Fruit fly (Drosophila melanogaster): Measurements from ENCODE around the gene OtopLa.

The OtopLa gene

dm6 chrX:5689417-5690215 is 41.3 kb upstream of the OtopLa start, which contains the start of the genes PGAP1 and cv (continued):
- TF ChIP-seq CG4617 (GFP tag; optimal IDR thresholded peaks at IDR 0.05; ENCODE audit: borderline replicate concordance), result peak; percentile 26
- no peak for TF ChIP-seq Nf-YB (GFP tag; optimal IDR thresholded peaks at IDR 0.05)
- TF ChIP-seq emc (GFP tag; optimal IDR thresholded peaks at IDR 0.05), result no peak
- TF ChIP-seq Ada2b (GFP tag; IDR thresholded peaks at IDR 0.05), result no peak
- no peak for TF ChIP-seq nau (GFP tag; optimal IDR thresholded peaks at IDR 0.05)
- peak; percentile 58 for TF ChIP-seq CG2129 (GFP tag; IDR thresholded peaks at IDR 0.05; ENCODE audit: partially characterized antibody)
- peak; percentile 61 for TF ChIP-seq CG2116 (GFP tag; optimal IDR thresholded peaks at IDR 0.05)
- peak; percentile 78 for TF ChIP-seq bbx (GFP tag; IDR thresholded peaks at IDR 0.05; ENCODE audit: partially characterized antibody)
- TF ChIP-seq so (GFP tag; IDR thresholded peaks at IDR 0.05), result no peak
- no peak for TF ChIP-seq B-H1 (GFP tag; IDR thresholded peaks at IDR 0.05)
- TF ChIP-seq slbo (GFP tag; IDR thresholded peaks at IDR 0.05), result peak; percentile 42; the same call in 1 of the 2 replicates
- TF ChIP-seq bigmax (GFP tag; optimal IDR thresholded peaks at IDR 0.05), result no peak
- TF ChIP-seq fd102C (GFP tag; optimal IDR thresholded peaks at IDR 0.05), result no peak
- TF ChIP-seq CG5245 (GFP tag; optimal IDR thresholded peaks at IDR 0.05), result no peak
- no peak for TF ChIP-seq CG13296 (GFP tag; optimal IDR thresholded peaks at IDR 0.05)
- TF ChIP-seq CrebB (tag; optimal IDR thresholded peaks at IDR 0.05), result no peak
- no peak for TF ChIP-seq CG1792 (GFP tag; optimal IDR thresholded peaks at IDR 0.05)
- no peak for TF ChIP-seq CG16815 (GFP tag; optimal IDR thresholded peaks at IDR 0.05)
- peak; percentile 95 for TF ChIP-seq CG3995 (GFP tag; optimal IDR thresholded peaks at IDR 0.05)
- no peak for TF ChIP-seq dmrt99B (tag; optimal IDR thresholded peaks at IDR 0.05)
- peak; percentile 78 for TF ChIP-seq Sry-β (GFP tag; optimal IDR thresholded peaks at IDR 0.05)
- TF ChIP-seq CG2889 (GFP tag; IDR thresholded peaks at IDR 0.05), result no peak
- TF ChIP-seq Eip74EF (GFP tag; optimal IDR thresholded peaks at IDR 0.05), result no peak
- no peak for TF ChIP-seq corto (GFP tag; optimal IDR thresholded peaks at IDR 0.05)
- no peak for TF ChIP-seq CG10565 (GFP tag; optimal IDR thresholded peaks at IDR 0.05)
- TF ChIP-seq NFAT (GFP tag; IDR thresholded peaks at IDR 0.05), result no peak; the same call in 1 of the 2 replicates
- TF ChIP-seq sens (GFP tag), result peak; percentile 87
- no peak for TF ChIP-seq CG10431 (GFP tag; optimal IDR thresholded peaks at IDR 0.05)
- TF ChIP-seq Vsx1 (GFP tag; optimal IDR thresholded peaks at IDR 0.05), result no peak
- TF ChIP-seq pros (GFP tag; optimal IDR thresholded peaks at IDR 0.05), result no peak
- peak; percentile 67; the same call in 1 of the 2 replicates for TF ChIP-seq MBD-R2 (GFP tag; IDR thresholded peaks at IDR 0.05)
- no peak for TF ChIP-seq Nf-YA (GFP tag; IDR thresholded peaks at IDR 0.05)
- TF ChIP-seq CG6654 (GFP tag; optimal IDR thresholded peaks at IDR 0.05), result no peak
- no peak for TF ChIP-seq exex (tag; optimal IDR thresholded peaks at IDR 0.05)
- 0 out of 2 replicates have a peak, but pooled peaks have one; percentile 9 for TF ChIP-seq E2f2 (GFP tag; IDR thresholded peaks at IDR 0.05)
- no peak for TF ChIP-seq hkb (optimal IDR thresholded peaks at IDR 0.05)
- TF ChIP-seq hkb (GFP tag; IDR thresholded peaks at IDR 0.05), result no peak
- TF ChIP-seq Hsf (GFP tag; optimal IDR thresholded peaks at IDR 0.05), result peak; percentile 24
- TF ChIP-seq CG1832 (GFP tag; optimal IDR thresholded peaks at IDR 0.05), result no peak
- no peak for TF ChIP-seq CG17359 (tag; optimal IDR thresholded peaks at IDR 0.05)
- no peak for TF ChIP-seq CG18599 (GFP tag; optimal IDR thresholded peaks at IDR 0.05)
- no peak for TF ChIP-seq NC2β (GFP tag; optimal IDR thresholded peaks at IDR 0.05)
- TF ChIP-seq ewg (GFP tag; optimal IDR thresholded peaks at IDR 0.05), result no peak
- TF ChIP-seq HLH4C (GFP tag; IDR thresholded peaks at IDR 0.05; ENCODE audit: partially characterized antibody), result peak; percentile 68
- TF ChIP-seq Bteb2 (GFP tag; optimal IDR thresholded peaks at IDR 0.05), result no peak
- no peak for TF ChIP-seq Stat92E (GFP tag; optimal IDR thresholded peaks at IDR 0.05)
- no peak for TF ChIP-seq Sox100B (GFP tag; optimal IDR thresholded peaks at IDR 0.05)
- no peak for TF ChIP-seq CG15696 (tag; optimal IDR thresholded peaks at IDR 0.05)
